Fruit fly (Drosophila melanogaster) whole organism, adult: ENCODE measurements around the gene Tie.

Experiments used
- CG11617 ChIP-seq: fragments of 200-800 bp; sonication (Bioruptor generic); optimal IDR thresholded peaks from 2 replicates; lab custom pipeline; 2017; ENCODE audit warnings: mild to moderate bottlenecking, missing biosample characterization, missing genetic modification reagents, missing genetic modification characterization
- CG12768 ChIP-seq: fragments of 200-800 bp; sonication (Bioruptor generic); optimal IDR thresholded peaks from 2 replicates; lab custom pipeline; 2017; ENCODE audit warnings: missing biosample characterization, missing genetic modification characterization, mild to moderate bottlenecking, moderate library complexity, missing genetic modification reagents
- CG14711 ChIP-seq: fragments of 200-800 bp; sonication (Bioruptor generic); optimal IDR thresholded peaks from 2 replicates; lab custom pipeline; 2018; ENCODE audit warnings: missing biosample characterization, mild to moderate bottlenecking, missing genetic modification characterization, moderate library complexity
- CG1620 ChIP-seq: fragments of 200-800 bp; sonication (Bioruptor generic); optimal IDR thresholded peaks from 2 replicates; lab custom pipeline; 2016; ENCODE audit warnings: missing biosample characterization, missing genetic modification characterization
- CG33017 ChIP-seq: fragments of 200-800 bp; sonication (Bioruptor generic); optimal IDR thresholded peaks from 2 replicates; lab custom pipeline; 2018; ENCODE audit warnings: missing biosample characterization, mild to moderate bottlenecking, missing genetic modification characterization, moderate library complexity
- CG5204 ChIP-seq: fragments of 200-800 bp; sonication (Bioruptor generic); optimal IDR thresholded peaks from 2 replicates; lab custom pipeline; 2016; ENCODE audit warnings: missing biosample characterization, missing genetic modification characterization
- CG7045 ChIP-seq: fragments of 200-800 bp; sonication (Bioruptor generic); optimal IDR thresholded peaks from 2 replicates; lab custom pipeline; 2017; ENCODE audit warnings: missing biosample characterization, mild to moderate bottlenecking, missing genetic modification characterization
- CG7101 ChIP-seq: fragments of 200-800 bp; sonication (Bioruptor generic); optimal IDR thresholded peaks from 2 replicates; lab custom pipeline; 2018; ENCODE audit warnings: missing biosample characterization, mild to moderate bottlenecking, missing genetic modification characterization, moderate library complexity
- Clk ChIP-seq: fragments of 200-800 bp; sonication (Bioruptor generic); optimal IDR thresholded peaks from 2 replicates; lab custom pipeline; 2017; ENCODE audit warnings: missing biosample characterization, missing genetic modification characterization
- Crg-1 ChIP-seq: fragments of 200-800 bp; sonication (Bioruptor generic); optimal IDR thresholded peaks from 2 replicates; lab custom pipeline; 2016; ENCODE audit warnings: missing biosample characterization, missing genetic modification characterization
- Hr96 ChIP-seq: fragments of 200-800 bp; sonication (Bioruptor generic); optimal IDR thresholded peaks from 2 replicates; lab custom pipeline; 2016; ENCODE audit warnings: missing biosample characterization, missing genetic modification characterization
- Mnt ChIP-seq: fragments of 200-800 bp; sonication (Bioruptor generic); optimal IDR thresholded peaks from 2 replicates; lab custom pipeline; 2016; ENCODE audit warnings: missing biosample characterization, mild to moderate bottlenecking, missing genetic modification characterization
- bab1 ChIP-seq: fragments of 200-800 bp; sonication (Bioruptor generic); optimal IDR thresholded peaks from 3 replicates; lab custom pipeline; 2019; ENCODE audit warnings: missing biosample characterization, mild to moderate bottlenecking, missing genetic modification characterization, moderate library complexity
- cic ChIP-seq: fragments of 200-800 bp; sonication (Bioruptor generic); optimal IDR thresholded peaks from 2 replicates; lab custom pipeline; 2017; ENCODE audit warnings: missing biosample characterization, mild to moderate bottlenecking, missing genetic modification characterization, moderate library complexity
- cnc ChIP-seq, 2 experiments: fragments of >200 bp; optimal IDR thresholded peaks; 2 replicates each; lab custom pipeline; 2017
- kay ChIP-seq: fragments of 200-800 bp; sonication (Bioruptor generic); peaks from one replicate; lab custom pipeline; 2016; ENCODE audit warnings: missing biosample characterization, missing genetic modification characterization, borderline replicate concordance
- ovo ChIP-seq: fragments of 200-800 bp; sonication (Bioruptor generic); optimal IDR thresholded peaks from 2 replicates; lab custom pipeline; 2016; ENCODE audit warnings: missing biosample characterization, missing genetic modification characterization
- pad ChIP-seq: fragments of 200-800 bp; sonication (Bioruptor generic); optimal IDR thresholded peaks from 3 replicates; lab custom pipeline; 2017; ENCODE audit warnings: missing biosample characterization, missing genetic modification characterization, mild to moderate bottlenecking, moderate library complexity, missing genetic modification reagents
- tj ChIP-seq: fragments of 200-800 bp; sonication (Bioruptor generic); optimal IDR thresholded peaks from 3 replicates; lab custom pipeline; 2017; ENCODE audit warnings: missing biosample characterization, mild to moderate bottlenecking, missing genetic modification characterization, moderate library complexity
- toe ChIP-seq: fragments of 200-800 bp; sonication (Bioruptor generic); optimal IDR thresholded peaks from 2 replicates; lab custom pipeline; 2016; ENCODE audit warnings: missing biosample characterization, missing genetic modification characterization

Gene Tie

DNA sequence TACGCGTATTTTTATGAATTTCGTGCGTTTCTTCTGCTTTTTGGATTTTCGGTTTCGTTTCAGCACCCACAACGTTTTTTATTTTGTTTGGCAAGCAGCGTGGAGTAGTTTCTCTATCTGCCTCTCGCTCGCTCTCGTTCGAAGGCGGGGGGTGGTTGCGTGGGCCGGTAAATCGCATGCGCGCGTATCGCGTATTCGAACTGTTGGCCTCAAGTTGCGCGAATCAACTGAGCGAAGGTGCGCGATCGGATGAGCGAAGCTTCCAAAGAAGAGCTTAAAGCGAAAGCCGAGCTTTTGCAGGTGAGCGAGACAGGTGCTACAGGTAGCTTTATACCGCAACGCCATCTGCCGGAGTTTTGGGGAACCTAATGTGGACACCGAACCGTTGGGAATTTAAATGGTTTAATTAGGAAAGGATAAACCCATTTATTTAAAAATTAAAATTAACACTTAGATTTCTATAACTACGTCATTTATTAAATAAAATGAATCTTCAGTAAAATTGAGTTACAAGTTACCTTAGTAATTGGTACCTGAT is at the start of gene Tie:
TSS of gene Tie (minus strand) at position 205 of the 538 bp plus-strand sequence.
- TF ChIP-seq bab1 (GFP tag; lab: Kevin White, UChicago), result peak; percentile 67
- no peak for TF ChIP-seq Clk (GFP tag; lab: Kevin White, UChicago)
- no peak for TF ChIP-seq CG12768

DNA sequence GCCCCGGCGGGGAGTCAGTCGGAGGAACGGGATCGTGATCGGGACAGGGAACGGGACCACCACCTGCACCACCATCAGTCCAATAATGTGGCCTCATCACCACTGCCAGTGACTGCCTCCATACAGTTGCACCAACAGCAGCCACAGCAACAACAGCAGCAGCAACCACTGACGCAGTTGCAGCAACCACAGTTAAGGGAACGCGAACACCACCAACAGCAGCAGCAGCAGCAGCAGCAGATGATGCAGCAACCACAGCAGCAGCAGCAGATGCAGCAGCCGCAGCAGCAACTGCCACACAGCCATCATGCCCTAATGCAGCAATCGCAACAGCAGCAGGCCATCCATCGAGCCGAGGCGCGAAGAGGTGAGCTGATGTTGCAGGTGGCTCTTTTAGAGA is 43.4 kb upstream of the Tie start:
- no peak for TF ChIP-seq CG33017
- no peak for TF ChIP-seq pad (GFP tag; lab: Kevin White, UChicago)
- TF ChIP-seq CG12768, result no peak
- TF ChIP-seq cnc (optimal IDR thresholded peaks at IDR 0.05; lab: Kevin White, UChicago), result no peak
- TF ChIP-seq CG1620 (GFP tag; lab: Kevin White, UChicago), result no peak
- TF ChIP-seq cic (GFP tag; lab: Kevin White, UChicago), result no peak
- no peak for TF ChIP-seq CG5204 (GFP tag; lab: Kevin White, UChicago)
- no peak for TF ChIP-seq kay (GFP tag; lab: Kevin White, UChicago)
- TF ChIP-seq toe (GFP tag; lab: Kevin White, UChicago), result no peak
- TF ChIP-seq Crg-1 (GFP tag; lab: Kevin White, UChicago), result no peak
- no peak for TF ChIP-seq tj (GFP tag; lab: Kevin White, UChicago)
- no peak for TF ChIP-seq CG7045 (GFP tag; lab: Kevin White, UChicago)
- no peak for TF ChIP-seq CG14711 (tag; lab: Kevin White, UChicago)

dm6 chr3L:4574439-4574838 is 42.5 kb upstream of the Tie start:
- TF ChIP-seq CG14711 (tag; lab: Kevin White, UChicago), result no peak
- TF ChIP-seq pad (GFP tag; lab: Kevin White, UChicago), result peak; percentile 97

DNA sequence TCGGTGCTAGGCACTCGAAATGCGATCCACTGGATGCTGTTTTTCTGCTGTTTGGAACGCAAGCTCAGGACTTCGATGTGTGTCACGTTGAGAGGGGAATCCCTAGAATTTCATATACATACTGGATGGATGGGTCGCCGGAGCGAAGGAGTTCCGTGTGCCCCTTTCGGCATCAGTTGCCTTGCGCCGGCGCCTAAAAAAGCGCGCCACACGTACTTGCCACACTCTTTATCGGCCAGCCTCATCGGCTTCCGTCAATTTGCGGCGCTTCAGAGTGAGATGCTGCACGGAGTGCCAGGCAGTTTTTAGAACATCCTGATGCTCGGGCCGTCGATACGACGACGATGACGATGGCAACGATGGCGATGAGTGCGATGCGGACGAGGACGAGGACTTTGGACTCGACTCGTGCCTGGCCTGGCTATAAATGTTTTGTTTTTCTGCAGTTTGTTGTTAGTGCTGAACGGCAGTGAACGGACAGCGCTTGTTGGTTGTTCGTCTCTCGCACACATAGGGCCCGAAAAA is 24.9 kb upstream of the Tie start:
- TF ChIP-seq tj (GFP tag; lab: Kevin White, UChicago), result no peak
- TF ChIP-seq pad (GFP tag; lab: Kevin White, UChicago), result peak; percentile 92

DNA sequence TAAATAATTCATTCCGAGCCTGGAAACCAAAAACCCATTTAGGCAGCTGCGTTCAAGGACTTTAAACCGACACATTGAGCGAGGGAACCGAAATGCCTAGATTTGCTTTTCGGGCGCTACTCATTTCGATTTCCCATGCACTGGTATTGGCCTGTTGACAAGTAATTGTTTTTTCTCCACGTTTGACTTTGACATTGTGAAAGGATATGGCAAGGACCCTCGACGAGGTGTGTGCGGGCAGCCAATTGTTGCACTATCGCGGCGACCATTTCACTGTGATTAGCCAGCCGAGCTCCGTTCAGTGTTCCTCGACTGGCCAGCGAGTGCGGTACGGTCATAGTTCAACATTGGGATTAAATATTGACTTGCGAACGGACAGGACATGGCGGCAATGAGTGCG is 23.8 kb upstream of the Tie start, which contains the start of gene CG42540:
TSS of gene CG42540 (plus strand) at position 301 of the 400 bp plus-strand sequence.
- no peak for TF ChIP-seq CG11617 (GFP tag; lab: Kevin White, UChicago)
- no peak for TF ChIP-seq cnc (optimal IDR thresholded peaks at IDR 0.05; lab: Kevin White, UChicago)
- TF ChIP-seq pad (GFP tag; lab: Kevin White, UChicago), result no peak
- no peak for TF ChIP-seq CG14711 (tag; lab: Kevin White, UChicago)
- TF ChIP-seq tj (GFP tag; lab: Kevin White, UChicago), result no peak
- TF ChIP-seq Clk (GFP tag; lab: Kevin White, UChicago), result no peak

DNA sequence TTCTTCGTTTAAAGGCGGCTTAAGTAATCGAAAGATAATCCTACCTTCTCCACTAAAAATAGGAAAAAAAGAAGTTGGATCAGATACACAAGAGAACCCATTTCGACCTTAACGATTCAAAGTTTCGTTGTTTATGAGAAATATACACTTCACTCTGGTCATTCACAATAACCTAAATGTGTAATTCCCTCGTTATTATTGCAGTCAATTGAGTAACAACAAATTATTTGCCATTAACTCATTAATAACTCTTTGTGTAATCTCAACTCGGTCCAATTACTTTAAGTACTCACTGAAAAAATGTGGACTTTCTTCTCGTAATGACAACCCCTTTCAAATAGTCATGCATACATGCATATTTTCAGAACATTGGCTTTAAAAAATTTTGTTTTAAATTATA is 23.2 kb upstream of the Tie start, which contains the start of gene CG33777:
TSS of gene CG33777 (minus strand) at position 101 of the 400 bp plus-strand sequence.
- no peak for TF ChIP-seq CG7101 (tag; lab: Kevin White, UChicago)
- no peak for TF ChIP-seq cnc (optimal IDR thresholded peaks at IDR 0.05; lab: Kevin White, UChicago)

- TF ChIP-seq toe (GFP tag; lab: Kevin White, UChicago), result no peak
- no peak for TF ChIP-seq ovo (GFP tag; lab: Kevin White, UChicago)
- TF ChIP-seq CG7045 (GFP tag; lab: Kevin White, UChicago), result no peak
- TF ChIP-seq CG14711 (tag; lab: Kevin White, UChicago), result no peak
- no peak for TF ChIP-seq Clk (GFP tag; lab: Kevin White, UChicago)
- no peak for TF ChIP-seq cic (GFP tag; lab: Kevin White, UChicago)
- no peak for TF ChIP-seq Mnt (GFP tag; lab: Kevin White, UChicago)
- no peak for TF ChIP-seq CG33017
- TF ChIP-seq cnc (optimal IDR thresholded peaks at IDR 0.05; lab: Kevin White, UChicago), result no peak
- no peak for TF ChIP-seq kay (GFP tag; lab: Kevin White, UChicago)
- TF ChIP-seq tj (GFP tag; lab: Kevin White, UChicago), result no peak
- TF ChIP-seq CG1620 (GFP tag; lab: Kevin White, UChicago), result no peak
- TF ChIP-seq Hr96 (GFP tag; lab: Kevin White, UChicago), result no peak
- TF ChIP-seq bab1 (GFP tag; lab: Kevin White, UChicago), result no peak
- no peak for TF ChIP-seq pad (GFP tag; lab: Kevin White, UChicago)
- no peak for TF ChIP-seq CG12768
Measured at dm6 chr3L:4554216-4554615, 22.3 kb upstream of the Tie start.

- TF ChIP-seq Clk (GFP tag; lab: Kevin White, UChicago) (no peak), Mnt (GFP tag; lab: Kevin White, UChicago) (no peak), CG33017 (no peak), CG12768 (no peak), cic (GFP tag; lab: Kevin White, UChicago) (no peak), Hr96 (GFP tag; lab: Kevin White, UChicago) (no peak), CG7101 (tag; lab: Kevin White, UChicago) (no peak), Crg-1 (GFP tag; lab: Kevin White, UChicago) (no peak), bab1 (GFP tag; lab: Kevin White, UChicago) (no peak), CG7045 (GFP tag; lab: Kevin White, UChicago) (no peak)
Measured at dm6 chr3L:4553395-4553794, 21.4 kb upstream of the Tie start.
